Fruit fly (Drosophila melanogaster) whole organism, embryonic: ENCODE measurements around the gene CG3505.
A peak's percentile ranks its signal among the peaks of the same experiment; 100 is the strongest.

Source experiments
- BEAF-32 ChIP-seq: fragments of 200-800 bp; sonication (Bioruptor generic); optimal IDR thresholded peaks from 3 replicates; lab custom pipeline; 2017; ENCODE audit warnings: missing biosample characterization, missing genetic modification characterization, mild to moderate bottlenecking, moderate library complexity, missing genetic modification reagents
- C15 ChIP-seq: fragments of 200-800 bp; sonication (Bioruptor generic); IDR thresholded peaks from 3 replicates; pipeline ENCODE4 v1.3.6; 2022; ENCODE audit warnings: missing biosample characterization, missing genetic modification characterization
- CG10147 ChIP-seq: fragments of 200-800 bp; sonication (Bioruptor generic); optimal IDR thresholded peaks from 2 replicates; lab custom pipeline; 2019; ENCODE audit warnings: missing biosample characterization, mild to moderate bottlenecking, missing genetic modification characterization, moderate library complexity
- CG10267 ChIP-seq: fragments of 200-800 bp; sonication (Bioruptor generic); optimal IDR thresholded peaks from 2 replicates; lab custom pipeline; 2018; ENCODE audit warnings: missing biosample characterization, mild to moderate bottlenecking, missing genetic modification characterization, moderate library complexity
- CG10543 ChIP-seq: fragments of 200-800 bp; sonication (Bioruptor generic); optimal IDR thresholded peaks from 3 replicates; lab custom pipeline; 2017; ENCODE audit warnings: missing biosample characterization, mild to moderate bottlenecking, missing genetic modification characterization, moderate library complexity
- CG10654 ChIP-seq: fragments of 200-800 bp; sonication (Bioruptor generic); optimal IDR thresholded peaks from 2 replicates; lab custom pipeline; 2016; ENCODE audit warnings: missing biosample characterization, missing genetic modification characterization
- CG11093 ChIP-seq: fragments of 200-800 bp; sonication (Bioruptor generic); IDR thresholded peaks from 3 replicates; pipeline ENCODE4 v1.3.6; 2022; ENCODE audit warnings: missing biosample characterization, missing genetic modification characterization
- CG13424 ChIP-seq: fragments of 200-800 bp; sonication (Bioruptor generic); optimal IDR thresholded peaks from 2 replicates; lab custom pipeline; 2019; ENCODE audit warnings: missing biosample characterization, mild to moderate bottlenecking, missing genetic modification characterization, moderate library complexity
- CG17612 ChIP-seq: fragments of 200-800 bp; sonication (Bioruptor generic); IDR thresholded peaks from 2 replicates; pipeline ENCODE4 v1.3.6; 2022; ENCODE audit warnings: missing biosample characterization, missing genetic modification characterization
- CG17912 ChIP-seq: fragments of 200-800 bp; sonication (Bioruptor generic); optimal IDR thresholded peaks from 2 replicates; lab custom pipeline; 2018; ENCODE audit warnings: missing biosample characterization, mild to moderate bottlenecking, missing genetic modification characterization
- CG2199 ChIP-seq: fragments of 200-800 bp; sonication (Bioruptor generic); IDR thresholded peaks from 3 replicates; pipeline ENCODE4 v1.3.6; 2022; ENCODE audit warnings: missing biosample characterization, missing genetic modification characterization
- CG3847 ChIP-seq: fragments of 200-800 bp; sonication (Bioruptor generic); IDR thresholded peaks from 2 replicates; pipeline ENCODE4 v1.3.6; 2022; ENCODE audit warnings: missing biosample characterization, missing genetic modification characterization
- CG4820 ChIP-seq: fragments of 200-800 bp; sonication (Bioruptor generic); optimal IDR thresholded peaks from 3 replicates; lab custom pipeline; 2016; ENCODE audit warnings: missing biosample characterization, missing genetic modification characterization
- CG7357 ChIP-seq: fragments of 200-800 bp; sonication (Bioruptor generic); IDR thresholded peaks from 3 replicates; pipeline ENCODE4 v1.3.6; 2022; ENCODE audit warnings: missing biosample characterization, missing genetic modification characterization
- CG7987 ChIP-seq: fragments of 200-800 bp; sonication (Bioruptor generic); optimal IDR thresholded peaks from 2 replicates; lab custom pipeline; 2018; ENCODE audit warnings: missing biosample characterization, mild to moderate bottlenecking, missing genetic modification characterization, moderate library complexity
- CG8478 ChIP-seq: fragments of >200 bp; optimal IDR thresholded peaks from 2 replicates; lab custom pipeline; 2018
- CkIIα-i1 ChIP-seq: fragments of 200-800 bp; sonication (Bioruptor generic); IDR thresholded peaks from 2 replicates; pipeline ENCODE4 v1.3.6; 2022; ENCODE audit warnings: missing biosample characterization, missing genetic modification characterization
- Drgx ChIP-seq: fragments of 200-800 bp; sonication (Bioruptor generic); IDR thresholded peaks from 2 replicates; pipeline ENCODE4 v1.3.6; 2022; ENCODE audit warnings: missing biosample characterization, missing genetic modification characterization
- Eip74EF ChIP-seq, 2 experiments: fragments of 200-800 bp in 1 of 2; fragments of >200 bp in 1 of 2; sonication (Bioruptor generic) in 1 of 2; optimal IDR thresholded peaks; 2 replicates each; lab custom pipeline; 2017 to 2019; ENCODE audit warnings: missing biosample characterization in 2 of 2, missing genetic modification characterization in 2 of 2, mild to moderate bottlenecking in 1 of 2, moderate library complexity in 1 of 2
- Gsc ChIP-seq: fragments of 200-800 bp; sonication (Bioruptor generic); IDR thresholded peaks from 2 replicates; pipeline ENCODE4 v1.3.6; 2022; ENCODE audit warnings: missing biosample characterization, missing genetic modification characterization
- H15 ChIP-seq: fragments of 200-800 bp; sonication (Bioruptor generic); IDR thresholded peaks from 3 replicates; pipeline ENCODE4 v1.3.6; 2022; ENCODE audit warnings: missing biosample characterization, missing genetic modification characterization
- Hr78 ChIP-seq, 2 experiments: fragments of 200-800 bp in 1 of 2; fragments of >200 bp in 1 of 2; sonication (Bioruptor generic) in 1 of 2; optimal IDR thresholded peaks; 2 replicates each; lab custom pipeline; 2017 to 2019; ENCODE audit warnings: missing biosample characterization in 2 of 2, missing genetic modification characterization in 2 of 2, mild to moderate bottlenecking in 1 of 2, moderate library complexity in 1 of 2
- NC2α ChIP-seq: fragments of 200-800 bp; sonication (Bioruptor generic); optimal IDR thresholded peaks from 2 replicates; lab custom pipeline; 2016; ENCODE audit warnings: missing biosample characterization, missing genetic modification characterization
- Six4 ChIP-seq: fragments of 200-800 bp; sonication (Bioruptor generic); optimal IDR thresholded peaks from 2 replicates; lab custom pipeline; 2016; ENCODE audit warnings: missing biosample characterization, missing genetic modification characterization
- aop ChIP-seq: fragments of 200-800 bp; sonication (Bioruptor generic); IDR thresholded peaks from 2 replicates; pipeline ENCODE4 v1.3.6; 2022; ENCODE audit warnings: missing biosample characterization, missing genetic modification characterization
- cato ChIP-seq: fragments of 200-800 bp; sonication (Bioruptor generic); optimal IDR thresholded peaks from 2 replicates; lab custom pipeline; 2016; ENCODE audit warnings: missing biosample characterization, missing genetic modification characterization, borderline replicate concordance
- caup ChIP-seq: fragments of 200-800 bp; sonication (Bioruptor generic); optimal IDR thresholded peaks from 3 replicates; lab custom pipeline; 2017; ENCODE audit warnings: missing biosample characterization, mild to moderate bottlenecking, missing genetic modification characterization, moderate library complexity; ENCODE audit not compliant: severe bottlenecking
- crp ChIP-seq, 2 experiments: fragments of 200-800 bp; sonication (Bioruptor generic); optimal IDR thresholded peaks; 2 replicates in 1 of 2; 3 replicates in 1 of 2; lab custom pipeline; 2017; ENCODE audit warnings: missing biosample characterization in 2 of 2, missing genetic modification characterization in 2 of 2, mild to moderate bottlenecking in 1 of 2, moderate library complexity in 1 of 2
- da ChIP-seq: fragments of 200-800 bp; sonication (Bioruptor generic); optimal IDR thresholded peaks from 2 replicates; lab custom pipeline; 2016; ENCODE audit warnings: missing biosample characterization, missing genetic modification characterization
- dan ChIP-seq: fragments of 200-800 bp; sonication (Bioruptor generic); IDR thresholded peaks from 2 replicates; pipeline ENCODE4 v1.3.6; 2022; ENCODE audit warnings: missing biosample characterization, missing genetic modification characterization
- dati ChIP-seq: fragments of 200-800 bp; sonication (Bioruptor generic); IDR thresholded peaks from 2 replicates; pipeline ENCODE4 v1.3.6; 2022; ENCODE audit warnings: missing biosample characterization, missing genetic modification characterization
- dmrt11E ChIP-seq: fragments of 200-800 bp; sonication (Bioruptor generic); optimal IDR thresholded peaks from 3 replicates; lab custom pipeline; 2018; ENCODE audit warnings: missing biosample characterization, mild to moderate bottlenecking, missing genetic modification characterization, moderate library complexity
- dpn ChIP-seq, 2 experiments: fragments of 200-800 bp; sonication (Bioruptor generic); optimal IDR thresholded peaks; 3 replicates each; lab custom pipeline; 2016; ENCODE audit warnings: missing biosample characterization in 2 of 2, missing genetic modification characterization in 2 of 2
- fd96Cb ChIP-seq: fragments of 200-800 bp; sonication (Bioruptor generic); optimal IDR thresholded peaks from 2 replicates; lab custom pipeline; 2018; ENCODE audit warnings: missing biosample characterization, mild to moderate bottlenecking, missing genetic modification characterization, moderate library complexity
- her ChIP-seq: fragments of 200-800 bp; sonication (Bioruptor generic); optimal IDR thresholded peaks from 2 replicates; lab custom pipeline; 2016; ENCODE audit warnings: missing biosample characterization, missing genetic modification characterization
- nau ChIP-seq: fragments of 200-800 bp; sonication (Bioruptor generic); optimal IDR thresholded peaks from 3 replicates; lab custom pipeline; 2017; ENCODE audit warnings: missing biosample characterization, mild to moderate bottlenecking, missing genetic modification characterization, missing genetic modification reagents
- nerfin-1 ChIP-seq: fragments of 200-800 bp; sonication (Bioruptor generic); optimal IDR thresholded peaks from 3 replicates; lab custom pipeline; 2019; ENCODE audit warnings: missing biosample characterization, mild to moderate bottlenecking, missing genetic modification characterization, moderate library complexity
- nom ChIP-seq: fragments of 200-800 bp; sonication (Bioruptor generic); optimal IDR thresholded peaks from 2 replicates; lab custom pipeline; 2017; ENCODE audit warnings: missing biosample characterization, missing genetic modification characterization, mild to moderate bottlenecking, moderate library complexity, missing genetic modification reagents
- oc ChIP-seq: fragments of 200-800 bp; sonication (Bioruptor generic); optimal IDR thresholded peaks from 2 replicates; lab custom pipeline; 2018; ENCODE audit warnings: missing biosample characterization, mild to moderate bottlenecking, missing genetic modification characterization, moderate library complexity
- org-1 ChIP-seq: fragments of 200-800 bp; sonication (Bioruptor generic); optimal IDR thresholded peaks from 2 replicates; lab custom pipeline; 2017; ENCODE audit warnings: missing biosample characterization, missing genetic modification characterization
- pzg ChIP-seq: fragments of 200-800 bp; sonication (Bioruptor generic); optimal IDR thresholded peaks from 3 replicates; lab custom pipeline; 2018; ENCODE audit warnings: missing biosample characterization, mild to moderate bottlenecking, missing genetic modification characterization, moderate library complexity
- sd ChIP-seq: fragments of 200-800 bp; sonication (Bioruptor generic); optimal IDR thresholded peaks from 3 replicates; lab custom pipeline; 2018; ENCODE audit warnings: missing biosample characterization, mild to moderate bottlenecking, missing genetic modification characterization, moderate library complexity
- slp2 ChIP-seq: fragments of 200-800 bp; sonication (Bioruptor generic); optimal IDR thresholded peaks from 2 replicates; lab custom pipeline; 2016; ENCODE audit warnings: missing biosample characterization, missing genetic modification characterization
- sr ChIP-seq: fragments of 200-800 bp; sonication (Bioruptor generic); IDR thresholded peaks from 3 replicates; pipeline ENCODE4 v1.3.6; 2022; ENCODE audit warnings: missing biosample characterization, missing genetic modification characterization
- tll ChIP-seq, 2 experiments: fragments of 200-800 bp in 1 of 2; fragments of >200 bp in 1 of 2; sonication (Bioruptor generic) in 1 of 2; optimal IDR thresholded peaks; 2 replicates each; lab custom pipeline; 2017 to 2019; ENCODE audit warnings: missing biosample characterization in 2 of 2, missing genetic modification characterization in 2 of 2, mild to moderate bottlenecking in 1 of 2, moderate library complexity in 1 of 2
- trem ChIP-seq: fragments of 200-800 bp; optimal IDR thresholded peaks from 3 replicates; lab custom pipeline; 2019; ENCODE audit warnings: missing biosample characterization, mild to moderate bottlenecking, missing genetic modification characterization, moderate library complexity
- trh ChIP-seq: fragments of 200-800 bp; sonication (Bioruptor generic); optimal IDR thresholded peaks from 2 replicates; lab custom pipeline; 2016; ENCODE audit warnings: missing biosample characterization, missing genetic modification characterization
- ttk ChIP-seq: fragments of 200-800 bp; sonication (Bioruptor generic); IDR thresholded peaks from 2 replicates; pipeline ENCODE4 v2.1.2; 2022; ENCODE audit warnings: missing biosample characterization, missing genetic modification characterization
- usp ChIP-seq: fragments of >200 bp; optimal IDR thresholded peaks from 2 replicates; lab custom pipeline; 2017; ENCODE audit warnings: missing biosample characterization, missing genetic modification characterization

Gene CG3505

DNA sequence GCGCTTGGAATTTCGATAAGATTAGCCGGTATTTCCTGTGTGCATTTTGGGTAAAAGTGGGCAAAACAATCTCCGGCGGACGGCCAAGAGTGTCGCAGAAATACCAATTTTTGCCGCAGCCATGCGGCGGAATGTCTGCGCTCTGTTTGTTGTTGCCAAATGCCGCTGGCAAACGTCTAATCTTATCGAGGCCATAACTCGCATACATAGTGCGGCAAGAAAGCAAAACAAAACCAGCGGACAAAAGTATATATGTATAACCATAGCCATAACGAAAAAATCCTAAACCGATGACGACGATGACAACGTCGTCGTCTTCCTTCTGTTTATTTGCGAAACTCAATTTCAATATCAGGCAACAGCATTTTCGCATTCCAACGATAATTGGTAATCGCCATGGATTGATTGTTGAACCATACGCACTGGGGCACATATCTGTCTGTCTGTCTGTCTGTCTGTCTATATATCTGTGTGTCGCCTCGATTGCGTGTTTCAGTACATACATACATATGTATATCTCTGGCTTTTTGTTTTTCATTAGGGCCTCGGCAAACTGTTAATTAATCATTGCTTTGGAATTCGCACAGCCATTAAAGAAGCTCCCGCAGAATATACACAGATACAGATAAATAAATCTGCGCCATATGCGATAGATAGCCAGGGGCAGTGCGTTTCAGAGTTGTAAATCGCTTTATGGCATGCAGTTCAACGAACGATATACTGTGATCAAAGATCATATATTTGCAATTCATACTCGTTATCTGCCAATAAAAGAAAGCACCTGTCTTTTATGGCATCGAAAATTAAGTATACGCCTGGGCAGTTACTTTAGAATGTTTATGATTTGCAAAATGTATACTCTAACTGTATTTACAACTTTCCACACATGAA lies 46.3 kb downstream of the CG3505 start (continued):
- TF ChIP-seq usp (GFP tag; lab: Kevin White, UChicago) (no peak), caup (GFP tag; lab: Kevin White, UChicago) (peak; percentile 13), NC2α (no peak), CG10147 (GFP tag; lab: Kevin White, UChicago) (no peak), fd96Cb (tag; lab: Kevin White, UChicago) (no peak), sr (GFP tag; lab: Robert Waterston, UW) (no peak), CG10543 (GFP tag; lab: Kevin White, UChicago) (peak; percentile 28), slp2 (no peak), CG10267 (tag; lab: Kevin White, UChicago) (no peak), CG3847 (GFP tag; lab: Robert Waterston, UW) (no peak), CG13424 (tag; lab: Kevin White, UChicago) (no peak), nom (GFP tag; lab: Kevin White, UChicago) (no peak), ttk (GFP tag; lab: Robert Waterston, UW) (no peak), trh (no peak), trem (tag; lab: Kevin White, UChicago) (no peak), H15 (no peak), sd (tag; lab: Kevin White, UChicago) (peak; percentile 96), CG17612 (no peak), dpn (GFP tag; optimal IDR thresholded peaks at IDR 0.05; lab: Kevin White, UChicago) (no peak)

DNA sequence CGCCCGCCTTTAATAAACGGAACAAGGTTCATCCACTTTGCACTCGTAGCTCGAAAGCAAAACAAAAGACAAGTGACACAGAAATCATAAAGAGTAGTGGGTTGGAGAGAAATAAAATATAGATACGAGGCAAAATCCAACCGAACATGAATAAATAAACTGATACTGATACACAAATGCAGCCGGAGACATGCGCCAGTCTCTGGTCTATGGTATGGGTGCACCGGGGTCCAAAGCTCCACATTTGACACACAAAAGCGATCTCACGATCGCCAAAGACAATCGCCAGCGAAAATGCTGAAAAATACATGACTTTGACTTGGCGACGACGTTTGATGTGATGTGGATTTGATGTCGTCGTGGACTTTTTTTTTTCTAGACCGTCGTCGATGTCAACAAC lies 48.0 kb downstream of the CG3505 start:
- TF ChIP-seq Eip74EF (GFP tag; optimal IDR thresholded peaks at IDR 0.05; lab: Kevin White, UChicago) (no peak), dati (GFP tag; lab: Robert Waterston, UW) (0 out of 2 replicates have a peak, but pooled peaks have one; percentile 4), CG4820 (GFP tag; lab: Kevin White, UChicago) (no peak), CG11093 (GFP tag; lab: Robert Waterston, UW) (no peak), BEAF-32 (GFP tag; lab: Kevin White, UChicago) (no peak), CG8478 (lab: Kevin White, UChicago) (no peak), CG7357 (GFP tag; lab: Robert Waterston, UW) (no peak), nerfin-1 (no peak), Six4 (GFP tag; lab: Kevin White, UChicago) (no peak), dan (no peak), crp (GFP tag; optimal IDR thresholded peaks at IDR 0.05; lab: Kevin White, UChicago) (no peak), cato (no peak), CG17912 (GFP tag; lab: Kevin White, UChicago) (no peak), pzg (GFP tag; lab: Kevin White, UChicago) (no peak), Gsc (GFP tag; lab: Robert Waterston, UW) (no peak), CG7987 (peak; percentile 43), Hr78 (GFP tag; optimal IDR thresholded peaks at IDR 0.05; lab: Kevin White, UChicago) (peak in 1 of 2 experiments; percentile 5), CG2199 (GFP tag; lab: Robert Waterston, UW) (0 out of 3 replicates have a peak, but pooled peaks have one; percentile 52), Drgx (GFP tag; lab: Robert Waterston, UW) (peak; percentile 32; the same call in 1 of the 2 replicates), da (GFP tag; lab: Kevin White, UChicago) (no peak), tll (GFP tag; optimal IDR thresholded peaks at IDR 0.05; lab: Kevin White, UChicago) (no peak), dmrt11E (tag; lab: Kevin White, UChicago) (no peak), CkIIα-i1 (GFP tag; lab: Robert Waterston, UW) (no peak), oc (peak; percentile 0), C15 (GFP tag; lab: Robert Waterston, UW) (no peak), CG10654 (GFP tag; lab: Kevin White, UChicago) (no peak), her (no peak), org-1 (no peak), aop (GFP tag; lab: Robert Waterston, UW) (no peak), nau (GFP tag; lab: Kevin White, UChicago) (no peak)
